Fruit fly (Drosophila melanogaster): ENCODE measurements around the gene CG14314.
A peak's percentile ranks its signal among the peaks of the same experiment; 100 is the strongest.

The CG14314 gene

DNA sequence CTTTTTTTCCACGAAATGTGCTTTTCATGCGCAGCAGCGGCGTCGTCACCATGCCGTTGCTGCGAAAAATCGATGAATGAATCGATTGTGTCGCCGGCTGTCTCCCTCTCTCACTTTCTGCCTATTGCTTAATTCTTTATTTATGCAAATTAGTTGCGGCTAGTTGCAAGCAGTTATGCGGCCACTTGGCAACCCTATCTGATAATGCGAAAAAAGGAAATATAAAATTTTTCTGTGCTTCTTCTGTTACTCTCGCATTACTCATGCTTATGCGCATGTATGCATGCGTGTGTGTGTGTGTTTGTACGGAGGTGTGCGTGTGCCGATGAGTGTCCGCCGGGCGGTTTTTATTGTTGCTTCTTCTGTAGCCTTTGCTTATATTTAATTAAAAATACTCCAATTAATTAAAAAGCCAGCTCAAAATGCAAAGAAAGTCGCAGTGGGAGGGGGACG lies 27.8 kb downstream of the CG14314 start:
- TF ChIP-seq knrl (GFP tag; IDR thresholded peaks at IDR 0.05; ENCODE audit: partially characterized antibody) (peak; percentile 30; the same call in 1 of the 3 replicates), gsb (GFP tag; IDR thresholded peaks at IDR 0.05) (no peak), bsh (GFP tag; optimal IDR thresholded peaks at IDR 0.05) (no peak), CG7963 (GFP tag; IDR thresholded peaks at IDR 0.05; ENCODE audit: partially characterized antibody) (no peak), CG6654 (GFP tag; optimal IDR thresholded peaks at IDR 0.05) (no peak), al (GFP tag; IDR thresholded peaks at IDR 0.05) (no peak), CG12659 (GFP tag; optimal IDR thresholded peaks at IDR 0.05) (peak; percentile 40), CG31388 (GFP tag; optimal IDR thresholded peaks at IDR 0.05) (no peak), Lpt (GFP tag; optimal IDR thresholded peaks at IDR 0.05) (no peak), schlank (tag; optimal IDR thresholded peaks at IDR 0.05) (peak; percentile 3), ind (GFP tag; optimal IDR thresholded peaks at IDR 0.05) (no peak), CG13424 (tag; optimal IDR thresholded peaks at IDR 0.05) (no peak), MTF-1 (GFP tag; optimal IDR thresholded peaks at IDR 0.05; ENCODE audit: borderline replicate concordance) (peak; percentile 0), sens-2 (GFP tag; IDR thresholded peaks at IDR 0.05) (no peak), Ravus (GFP tag; IDR thresholded peaks at IDR 0.05) (no peak), grn (GFP tag; optimal IDR thresholded peaks at IDR 0.05) (no peak), bbx (GFP tag; IDR thresholded peaks at IDR 0.05; ENCODE audit: partially characterized antibody) (no peak), CG15514 (GFP tag; optimal IDR thresholded peaks at IDR 0.05) (peak; percentile 41), Med (GFP tag) (peak; percentile 83), jumu (GFP tag; optimal IDR thresholded peaks at IDR 0.05) (peak; percentile 1), CG17612 (GFP tag; IDR thresholded peaks at IDR 0.05) (no peak), cad (GFP tag; optimal IDR thresholded peaks at IDR 0.05) (no peak), toy (GFP tag; IDR thresholded peaks at IDR 0.05) (no peak), CG10267 (tag; optimal IDR thresholded peaks at IDR 0.05) (no peak), CG10565 (GFP tag; optimal IDR thresholded peaks at IDR 0.05) (no peak), Hr51 (GFP tag; optimal IDR thresholded peaks at IDR 0.05) (peak in 1 of 2 experiments; percentile 12), CG13123 (GFP tag; optimal IDR thresholded peaks at IDR 0.05) (no peak), CG1602 (GFP tag; optimal IDR thresholded peaks at IDR 0.05) (no peak), az2 (GFP tag; optimal IDR thresholded peaks at IDR 0.05) (no peak), fd96Cb (tag; optimal IDR thresholded peaks at IDR 0.05) (no peak), unc-4 (GFP tag; IDR thresholded peaks at IDR 0.05; ENCODE audit: partially characterized antibody) (no peak), ab (GFP tag; optimal IDR thresholded peaks at IDR 0.05) (no peak), vvl (GFP tag; IDR thresholded peaks at IDR 0.05) (peak; percentile 71), gce (GFP tag; IDR thresholded peaks at IDR 0.05) (no peak), stwl (tag; optimal IDR thresholded peaks at IDR 0.05) (no peak), CG11560 (tag; IDR thresholded peaks at IDR 0.05) (no peak), Ada2b (GFP tag; IDR thresholded peaks at IDR 0.05) (no peak), Gug (GFP tag; IDR thresholded peaks at IDR 0.05) (peak; percentile 21; the same call in 1 of the 4 replicates), zfh2 (GFP tag; optimal IDR thresholded peaks at IDR 0.05) (peak; percentile 42), pho (GFP tag; optimal IDR thresholded peaks at IDR 0.05) (no peak), Bgb (GFP tag; IDR thresholded peaks at IDR 0.05; ENCODE audit: partially characterized antibody) (no peak), CG33557 (GFP tag; optimal IDR thresholded peaks at IDR 0.05) (no peak), sr (GFP tag; IDR thresholded peaks at IDR 0.05) (no peak), CG17361 (GFP tag; IDR thresholded peaks at IDR 0.05) (no peak), dm (GFP tag; optimal IDR thresholded peaks at IDR 0.05) (no peak), NK7.1 (GFP tag; optimal IDR thresholded peaks at IDR 0.05) (no peak), vfl (GFP tag; optimal IDR thresholded peaks at IDR 0.05) (peak; percentile 24), Ssrp (tag; optimal IDR thresholded peaks at IDR 0.05) (no peak), CG9932 (GFP tag; IDR thresholded peaks at IDR 0.05) (0 out of 2 replicates have a peak, but pooled peaks have one; percentile 6), lab (GFP tag; optimal IDR thresholded peaks at IDR 0.05) (peak; percentile 59), CG8089 (GFP tag; optimal IDR thresholded peaks at IDR 0.05) (no peak)

All from whole organism, embryonic.